Fruit fly (Drosophila melanogaster) whole organism, embryonic: ENCODE data around the gene Bcs1.

ENCODE experiments used
- Atf3 ChIP-seq: fragments of 200-800 bp; sonication (Bioruptor generic); optimal IDR thresholded peaks from 3 replicates; lab custom pipeline; 2016; ENCODE audit warnings: missing biosample characterization, missing genetic modification characterization
- CG17359 ChIP-seq: fragments of 200-800 bp; sonication (Bioruptor generic); optimal IDR thresholded peaks from 3 replicates; lab custom pipeline; 2018; ENCODE audit warnings: missing biosample characterization, mild to moderate bottlenecking, missing genetic modification characterization, moderate library complexity
- Rx ChIP-seq: fragments of 200-800 bp; sonication (Bioruptor generic); IDR thresholded peaks from 2 replicates; pipeline ENCODE4 v1.3.6; 2022; ENCODE audit warnings: missing biosample characterization, missing genetic modification characterization
- bab2 ChIP-seq: fragments of 200-800 bp; sonication (Bioruptor generic); optimal IDR thresholded peaks from 2 replicates; lab custom pipeline; 2016; ENCODE audit warnings: missing biosample characterization, missing genetic modification characterization
- cas ChIP-seq: fragments of 200-800 bp; sonication (Bioruptor generic); IDR thresholded peaks from 2 replicates; pipeline ENCODE4 v1.3.6; 2022; ENCODE audit warnings: missing biosample characterization, missing genetic modification characterization
- cg ChIP-seq: fragments of 200-800 bp; sonication (Bioruptor generic); optimal IDR thresholded peaks from 3 replicates; lab custom pipeline; 2019; ENCODE audit warnings: missing biosample characterization, mild to moderate bottlenecking, missing genetic modification characterization, moderate library complexity
- eyg ChIP-seq: fragments of 200-800 bp; sonication (Bioruptor generic); optimal IDR thresholded peaks from 3 replicates; lab custom pipeline; 2016; ENCODE audit warnings: missing biosample characterization, missing genetic modification characterization

Bcs1 gene

dm6 chr2L:10272224-10272623 lies 49.8 kb downstream of the Bcs1 start, which contains the start of gene trk:
trk (minus strand) TSS chr2L:10272324.
- TF ChIP-seq cas, result no peak
- no peak for TF ChIP-seq eyg (GFP tag; lab: Kevin White, UChicago)
- no peak for TF ChIP-seq Atf3
- no peak for TF ChIP-seq CG17359 (tag; lab: Kevin White, UChicago)
- no peak for TF ChIP-seq cg (GFP tag; lab: Kevin White, UChicago)
- no peak for TF ChIP-seq bab2 (GFP tag; lab: Kevin White, UChicago)
- no peak for TF ChIP-seq Rx
